Worm (Caenorhabditis elegans): ENCODE measurements around the gene snr-1.

The snr-1 gene

DNA sequence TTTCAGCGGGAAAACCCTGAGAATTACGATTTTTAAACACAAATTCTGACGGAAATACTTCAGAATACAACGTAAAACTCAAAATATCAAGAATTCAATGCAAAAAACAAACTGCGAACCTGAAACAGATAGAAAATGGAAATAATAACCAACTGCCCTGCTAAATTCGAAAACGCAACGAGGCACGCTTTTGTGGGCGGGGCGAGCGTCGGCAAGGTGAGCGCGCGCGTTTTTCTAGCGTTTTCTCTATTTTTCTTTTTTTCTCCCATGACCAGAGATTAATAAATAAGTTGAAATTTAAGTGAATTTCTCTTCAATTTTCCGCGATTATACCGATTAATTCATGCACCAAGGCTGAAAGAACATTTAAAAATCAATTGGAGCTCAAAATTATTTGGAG is 30.7 kb downstream of the snr-1 start, which contains the start of gene uaf-2 (continued):
- peak; percentile 44 for TF ChIP-seq dpl-1 (GFP tag; optimal IDR thresholded peaks at IDR 0.05)
- no peak for TF ChIP-seq snpc-4 (tag; optimal IDR thresholded peaks at IDR 0.05)
- peak; percentile 25; the same call in 1 of the 2 replicates for TF ChIP-seq lin-38 (GFP tag; IDR thresholded peaks at IDR 0.05)
- TF ChIP-seq tra-1 (GFP tag; IDR thresholded peaks at IDR 0.05) = no peak
- peak; percentile 65 for TF ChIP-seq mep-1 (tag; optimal IDR thresholded peaks at IDR 0.05)
- no peak for TF ChIP-seq Y5F2A.4 (GFP tag; optimal IDR thresholded peaks at IDR 0.05)
- no peak for TF ChIP-seq lsy-2 (tag; optimal IDR thresholded peaks at IDR 0.05)
- no peak for TF ChIP-seq nhr-76 (tag; optimal IDR thresholded peaks at IDR 0.05)
- TF ChIP-seq snpc-1.2 (GFP tag; IDR thresholded peaks at IDR 0.05) = peak; percentile 36
- peak in 1 of 2 experiments; percentile 1 for TF ChIP-seq unc-62 (GFP tag; optimal IDR thresholded peaks at IDR 0.05 in 1 of 2)
- TF ChIP-seq unc-62 (tag; optimal IDR thresholded peaks at IDR 0.05) = no peak
- TF ChIP-seq daf-16 (GFP tag; optimal IDR thresholded peaks at IDR 0.05) = no peak
- TF ChIP-seq daf-16 (tag; optimal IDR thresholded peaks at IDR 0.05) = peak; percentile 20
- TF ChIP-seq mes-2 (tag; optimal IDR thresholded peaks at IDR 0.05; ENCODE audit: poor library complexity, severe bottlenecking) = peak; percentile 82
- TF ChIP-seq lin-1 (GFP tag; IDR thresholded peaks at IDR 0.05) = no peak

DNA sequence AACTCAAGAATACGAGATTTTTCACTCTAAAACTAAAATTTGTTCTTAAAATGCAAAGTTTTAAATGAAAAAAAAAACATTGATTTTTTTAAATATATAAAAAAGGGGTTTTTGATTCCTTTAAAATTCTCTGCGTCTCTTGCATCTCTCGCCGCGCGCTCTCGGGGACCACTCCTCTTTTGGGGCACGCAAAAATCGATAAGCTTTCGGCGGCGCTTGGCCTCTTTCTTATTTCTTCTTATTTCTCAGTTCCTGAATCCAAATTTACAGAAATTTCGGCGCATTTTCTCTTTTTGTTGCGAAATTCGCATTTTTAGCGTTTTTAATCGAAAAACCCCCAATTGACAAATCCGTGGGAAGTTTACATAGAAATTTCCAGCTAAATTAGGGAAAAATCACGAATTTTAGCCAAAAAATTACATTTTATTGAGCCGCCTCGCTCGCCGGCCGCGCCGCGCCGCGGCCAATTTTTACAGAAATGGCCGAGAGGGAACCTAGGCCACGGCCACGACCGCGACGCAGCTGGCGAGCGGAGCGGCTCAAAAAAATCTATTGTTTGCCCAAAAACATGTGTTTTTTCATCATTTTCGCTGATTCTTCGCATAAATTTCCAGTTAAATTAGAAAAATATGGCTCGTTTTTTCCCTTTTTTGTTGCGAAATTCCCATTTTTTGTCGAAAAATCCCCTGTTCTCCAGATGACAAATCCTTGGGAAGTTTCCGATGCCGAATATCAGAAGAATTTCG is 31.3 kb downstream of the snr-1 start, which contains the start of gene itsn-1:
Gene itsn-1 (plus strand): TSS at position 696 of the 746 bp plus-strand sequence.
- no peak for TF ChIP-seq F10B5.3 (tag; optimal IDR thresholded peaks at IDR 0.05)
- TF ChIP-seq madf-9 (GFP tag; conservative IDR thresholded peaks at IDR 0.05) = 0 out of 2 replicates have a peak, but pooled peaks have one; percentile 2
- TF ChIP-seq nhr-111 (GFP tag; optimal IDR thresholded peaks at IDR 0.05) = no peak
- TF ChIP-seq zag-1 (tag; optimal IDR thresholded peaks at IDR 0.05) = no peak
- no peak for TF ChIP-seq nhr-11 (tag; optimal IDR thresholded peaks at IDR 0.05)
- no peak for TF ChIP-seq nhr-25 (tag; optimal IDR thresholded peaks at IDR 0.05; ENCODE audit: borderline replicate concordance, insufficient read depth)
- TF ChIP-seq ces-1 (GFP tag; optimal IDR thresholded peaks at IDR 0.05) = no peak
- TF ChIP-seq arid-1 (GFP tag; conservative IDR thresholded peaks at IDR 0.05) = no peak
- TF ChIP-seq mdt-29 (GFP tag; IDR thresholded peaks at IDR 0.05) = no peak
- TF ChIP-seq duxl-1 (tag; optimal IDR thresholded peaks at IDR 0.05; ENCODE audit: poor library complexity) = no peak
- no peak for TF ChIP-seq unc-62 (GFP tag; optimal IDR thresholded peaks at IDR 0.05 in 1 of 2)
- TF ChIP-seq unc-62 (tag; optimal IDR thresholded peaks at IDR 0.05) = no peak
- TF ChIP-seq mxl-3 (GFP tag; optimal IDR thresholded peaks at IDR 0.05) = no peak
- TF ChIP-seq ceh-28 (tag; optimal IDR thresholded peaks at IDR 0.05) = no peak
- no peak for TF ChIP-seq hlh-30 (tag; optimal IDR thresholded peaks at IDR 0.05; ENCODE audit: insufficient read depth)
- no peak for TF ChIP-seq Y48G9A.11 (GFP tag; IDR thresholded peaks at IDR 0.05)
- no peak for TF ChIP-seq attf-4 (tag; optimal IDR thresholded peaks at IDR 0.05)
- no peak for TF ChIP-seq ztf-11 (tag; optimal IDR thresholded peaks at IDR 0.05)
- TF ChIP-seq aha-1 (tag) = peak; percentile 24
- TF ChIP-seq nhr-10 (tag; optimal IDR thresholded peaks at IDR 0.05) = no peak
- no peak for TF ChIP-seq ZK337.2 (GFP tag; IDR thresholded peaks at IDR 0.05)
- TF ChIP-seq F26F4.8 (GFP tag; conservative IDR thresholded peaks at IDR 0.05) = no peak
- peak; percentile 46 for TF ChIP-seq mes-2 (tag; optimal IDR thresholded peaks at IDR 0.05; ENCODE audit: poor library complexity, severe bottlenecking)
- no peak for TF ChIP-seq T26A8.4 (GFP tag; IDR thresholded peaks at IDR 0.05)
- no peak for TF ChIP-seq dpl-1 (GFP tag; optimal IDR thresholded peaks at IDR 0.05)
- no peak for TF ChIP-seq fkh-10 (GFP tag; optimal IDR thresholded peaks at IDR 0.05)
- TF ChIP-seq ceh-32 (tag; optimal IDR thresholded peaks at IDR 0.05; ENCODE audit: poor library complexity) = no peak
- TF ChIP-seq mxl-2 (GFP tag; conservative IDR thresholded peaks at IDR 0.05) = no peak
- no peak for TF ChIP-seq vab-7 (GFP tag; IDR thresholded peaks at IDR 0.05)
- TF ChIP-seq daf-19 (GFP tag; conservative IDR thresholded peaks at IDR 0.05) = no peak
- TF ChIP-seq nhr-42 (GFP tag; IDR thresholded peaks at IDR 0.05) = no peak
- TF ChIP-seq ctbp-1 (GFP tag; IDR thresholded peaks at IDR 0.05) = no peak
- no peak for TF ChIP-seq nhr-237 (tag; optimal IDR thresholded peaks at IDR 0.05)
- TF ChIP-seq daf-16 (GFP tag; optimal IDR thresholded peaks at IDR 0.05) = no peak
- TF ChIP-seq daf-16 (tag; optimal IDR thresholded peaks at IDR 0.05) = no peak
- TF ChIP-seq Y105C5A.15 (GFP tag; IDR thresholded peaks at IDR 0.05) = no peak
- TF ChIP-seq ceh-62 (tag; optimal IDR thresholded peaks at IDR 0.05) = no peak
- TF ChIP-seq T20F7.1 (GFP tag; optimal IDR thresholded peaks at IDR 0.05) = no peak
- no peak for TF ChIP-seq egl-43 (GFP tag; IDR thresholded peaks at IDR 0.05)

Data from whole organism, L4 larva.